Worm (Caenorhabditis elegans) whole organism, late embryonic: ENCODE results near the gene C09G1.5.

Experiments
- C08G9.2 ChIP-seq: sonication (generic microtip); optimal IDR thresholded peaks from 2 replicates; lab custom pipeline; 2016; ENCODE audit warnings: mild to moderate bottlenecking, missing genetic modification characterization, moderate library complexity, missing compliant biosample characterization
- T23F11.4 ChIP-seq: fragments of 200-800 bp; sonication (Bioruptor generic); optimal IDR thresholded peaks from 2 replicates; lab custom pipeline; 2018; ENCODE audit warnings: mild to moderate bottlenecking, missing genetic modification characterization, missing compliant biosample characterization
- ama-1 ChIP-seq: fragments of 150-350 bp; optimal IDR thresholded peaks from 2 replicates; lab custom pipeline; 2014
- ceh-24 ChIP-seq: sonication (generic microtip); optimal IDR thresholded peaks from 2 replicates; lab custom pipeline; 2016; ENCODE audit warnings: mild to moderate bottlenecking, missing genetic modification characterization, missing compliant biosample characterization
- elt-4 ChIP-seq: sonication (generic microtip); optimal IDR thresholded peaks from 2 replicates; lab custom pipeline; 2016; ENCODE audit warnings: missing genetic modification characterization, missing compliant biosample characterization
- hlh-8 ChIP-seq: sonication (generic microtip); optimal IDR thresholded peaks from 2 replicates; lab custom pipeline; 2016; ENCODE audit warnings: missing genotype, missing genetic modification characterization, missing compliant biosample characterization
- madf-2 ChIP-seq: sonication (generic microtip); optimal IDR thresholded peaks from 2 replicates; lab custom pipeline; 2017; ENCODE audit warnings: missing genetic modification characterization, missing compliant biosample characterization
- nfya-1 ChIP-seq: sonication (generic microtip); optimal IDR thresholded peaks from 2 replicates; lab custom pipeline; 2017; ENCODE audit warnings: missing genetic modification characterization, mild to moderate bottlenecking, missing compliant biosample characterization, antibody characterized with exemption, moderate library complexity
- odd-2 ChIP-seq: sonication (generic microtip); optimal IDR thresholded peaks from 2 replicates; lab custom pipeline; 2017; ENCODE audit warnings: antibody characterized with exemption, mild to moderate bottlenecking, missing genetic modification characterization, missing compliant biosample characterization
- pha-4 ChIP-seq: fragments of 150-350 bp; optimal IDR thresholded peaks from 2 replicates; lab custom pipeline; 2018; ENCODE audit warnings: missing biosample characterization, missing genetic modification reagents, missing genetic modification characterization
- pqm-1 ChIP-seq: sonication (generic microtip); optimal IDR thresholded peaks from 2 replicates; lab custom pipeline; 2016; ENCODE audit warnings: missing genetic modification characterization, missing compliant biosample characterization

ce11 chrX:15932859-15933258 is 26.0 kb upstream of the C09G1.5 start:
- TF ChIP-seq hlh-8 (tag; lab: Kevin White, UChicago) (no peak), T23F11.4 (GFP tag; lab: Kevin White, UChicago) (no peak), pha-4 (tag; lab: Kevin White, UChicago) (no peak), madf-2 (tag; lab: Kevin White, UChicago) (no peak), elt-4 (tag; lab: Kevin White, UChicago) (no peak), ceh-24 (tag; lab: Kevin White, UChicago) (no peak), ama-1 (lab: Kevin White, UChicago) (no peak), nfya-1 (tag; lab: Kevin White, UChicago) (no peak), pqm-1 (no peak), odd-2 (tag; lab: Kevin White, UChicago) (no peak), C08G9.2 (tag; lab: Kevin White, UChicago) (no peak)
